Worm (Caenorhabditis elegans): ENCODE measurements around the gene Y43F8B.20.

DNA sequence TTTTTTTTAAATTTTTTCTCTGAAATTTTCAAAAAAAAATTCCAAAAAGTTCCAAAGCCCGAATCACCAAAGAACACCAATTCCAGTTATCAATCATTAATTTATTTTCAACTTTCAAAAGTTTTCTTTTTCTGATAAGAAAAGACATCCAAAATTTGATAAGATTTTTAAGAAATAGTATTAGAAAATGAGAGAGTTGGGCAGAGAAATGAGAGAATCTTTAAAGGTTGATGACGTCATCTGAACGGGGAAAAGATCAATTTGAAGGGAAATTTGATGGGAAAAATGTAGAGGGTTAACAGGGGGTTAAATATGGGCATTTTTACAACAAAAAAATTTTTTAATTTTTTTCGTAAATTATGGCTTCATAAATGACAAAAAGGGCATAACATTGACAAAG, 16.1 kb downstream of the Y43F8B.20 start:
- TF ChIP-seq aly-2 (tag; optimal IDR thresholded peaks at IDR 0.05) (no peak), ceh-88 (GFP tag; IDR thresholded peaks at IDR 0.05) (no peak), mab-9 (GFP tag; IDR thresholded peaks at IDR 0.05) (no peak), elt-3 (tag; optimal IDR thresholded peaks at IDR 0.05) (peak in 2 of 6 experiments; percentile 71 to 79), fkh-8 (tag; optimal IDR thresholded peaks at IDR 0.05) (no peak), nhr-85 (tag) (peak; percentile 84), unc-130 (tag; optimal IDR thresholded peaks at IDR 0.05) (no peak), ces-1 (GFP tag; optimal IDR thresholded peaks at IDR 0.05) (no peak), blmp-1 (tag; optimal IDR thresholded peaks at IDR 0.05) (peak; percentile 7), jun-1 (tag; optimal IDR thresholded peaks at IDR 0.05) (no peak)

Data from whole organism, L1 larva.